Worm (Caenorhabditis elegans): Measurements from ENCODE around the gene cnc-6.

cnc-6 gene

DNA sequence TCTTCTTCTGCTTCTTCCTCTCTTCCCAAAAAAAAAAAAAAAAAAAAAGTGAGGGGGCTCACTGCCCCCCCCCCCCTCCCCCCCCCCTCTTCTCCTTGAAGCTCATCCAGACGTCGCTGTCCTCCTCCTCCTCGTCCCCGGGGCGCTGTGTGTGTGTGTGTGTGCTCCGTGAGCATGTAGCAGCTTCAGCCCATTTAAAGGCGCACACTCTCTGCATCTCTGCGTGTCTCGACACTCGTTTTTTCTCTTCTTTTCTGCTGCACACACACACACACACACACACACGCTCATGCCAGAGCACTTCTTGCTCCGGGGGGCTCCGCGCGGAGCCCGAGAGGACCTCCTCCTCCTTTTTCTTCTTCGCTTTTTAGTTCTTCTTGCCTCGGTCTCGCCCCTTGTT lies 22.5 kb downstream of the cnc-6 start (continued):
- TF ChIP-seq saeg-2 (GFP tag; IDR thresholded peaks at IDR 0.05) (no peak), zip-11 (GFP tag; IDR thresholded peaks at IDR 0.05) (no peak), F37D6.2 (tag; optimal IDR thresholded peaks at IDR 0.05) (peak; percentile 32), ctbp-1 (GFP tag; IDR thresholded peaks at IDR 0.05) (peak; percentile 66; the same call in 1 of the 2 replicates), T26A8.4 (GFP tag; IDR thresholded peaks at IDR 0.05) (no peak), egl-27 (tag; optimal IDR thresholded peaks at IDR 0.05) (no peak)

DNA sequence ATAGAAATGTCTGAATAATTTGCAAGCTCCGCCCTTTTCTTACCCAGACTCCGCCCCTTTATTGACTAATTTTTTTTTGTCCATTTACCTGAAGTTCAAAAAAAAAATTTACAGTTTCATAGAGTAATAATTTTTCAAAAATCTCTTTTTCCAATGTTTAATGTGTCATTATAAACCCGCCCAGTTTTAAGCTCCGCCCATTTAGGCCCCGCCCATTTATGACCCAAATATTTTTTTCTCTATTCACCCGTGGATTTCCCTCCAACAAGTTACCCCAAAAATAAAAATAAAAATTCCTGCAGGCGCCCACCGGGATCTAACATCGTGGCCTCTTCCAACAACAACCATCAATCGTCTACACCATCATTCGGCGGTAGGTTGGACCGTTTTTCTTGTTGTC lies 24.7 kb downstream of the cnc-6 start, which contains the start of gene rimb-1:
rimb-1 (plus strand) TSS at position 301 of the 400 bp plus-strand sequence.
- peak in 1 of 2 experiments; percentile 45 for TF ChIP-seq unc-62 (GFP tag; optimal IDR thresholded peaks at IDR 0.05 in 1 of 2)
- no peak for TF ChIP-seq unc-62 (tag; optimal IDR thresholded peaks at IDR 0.05)
- no peak for TF ChIP-seq mes-2 (tag; optimal IDR thresholded peaks at IDR 0.05; ENCODE audit: poor library complexity, severe bottlenecking)

DNA sequence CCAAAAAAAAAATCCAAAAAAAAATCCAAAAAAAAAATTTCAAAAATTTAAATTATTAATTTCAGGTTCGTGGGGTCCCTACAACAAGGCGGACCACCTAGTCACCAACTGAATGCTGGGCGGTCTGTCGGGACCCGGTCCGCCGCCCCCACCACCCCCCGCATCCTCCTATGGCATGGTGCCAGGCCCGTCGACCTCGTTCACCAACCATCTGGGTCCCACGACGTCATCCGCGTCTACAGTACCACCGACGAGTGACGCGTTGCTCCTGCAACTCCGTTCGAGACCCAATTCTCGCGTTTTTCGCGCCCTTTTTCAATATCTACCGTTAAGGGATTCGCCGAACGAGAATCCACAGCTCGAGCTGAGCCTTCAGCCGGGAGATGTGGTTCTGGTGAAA lies 25.6 kb downstream of the cnc-6 start:
- TF ChIP-seq php-3 (GFP tag; IDR thresholded peaks at IDR 0.05) (0 out of 2 replicates have a peak, but pooled peaks have one; percentile 46), egl-43 (GFP tag; IDR thresholded peaks at IDR 0.05) (0 out of 2 replicates have a peak, but pooled peaks have one; percentile 35), set-16 (GFP tag; IDR thresholded peaks at IDR 0.05) (peak; percentile 92), ceh-82 (tag; optimal IDR thresholded peaks at IDR 0.05) (no peak)

DNA sequence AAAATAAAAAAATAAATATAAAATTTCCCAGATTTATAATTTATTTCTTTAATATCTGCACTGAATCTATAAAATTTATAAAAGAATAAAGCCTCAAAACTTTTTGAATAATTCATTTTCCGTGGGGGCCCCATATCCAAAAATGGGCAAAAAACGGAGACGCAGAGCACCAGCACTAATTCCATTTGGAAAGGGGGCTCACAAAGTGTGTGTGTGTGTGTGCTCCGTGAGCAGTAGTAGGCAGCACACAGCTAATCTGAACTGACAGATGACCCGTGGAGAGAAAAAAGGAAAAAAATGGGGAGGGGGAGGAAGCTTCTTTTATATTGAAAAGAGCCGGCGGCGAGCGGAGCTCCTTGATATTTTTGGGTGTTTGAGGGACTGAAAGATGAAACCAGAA lies 28.6 kb downstream of the cnc-6 start:
- no peak for TF ChIP-seq lim-7 (GFP tag; IDR thresholded peaks at IDR 0.05)
- TF ChIP-seq ZK546.5 (tag; optimal IDR thresholded peaks at IDR 0.05): no peak
- peak; percentile 14 for TF ChIP-seq fkh-10 (GFP tag; optimal IDR thresholded peaks at IDR 0.05)
- no peak for TF ChIP-seq ceh-32 (tag; optimal IDR thresholded peaks at IDR 0.05; ENCODE audit: poor library complexity)
- no peak for TF ChIP-seq zfp-2 (tag; optimal IDR thresholded peaks at IDR 0.05)

DNA sequence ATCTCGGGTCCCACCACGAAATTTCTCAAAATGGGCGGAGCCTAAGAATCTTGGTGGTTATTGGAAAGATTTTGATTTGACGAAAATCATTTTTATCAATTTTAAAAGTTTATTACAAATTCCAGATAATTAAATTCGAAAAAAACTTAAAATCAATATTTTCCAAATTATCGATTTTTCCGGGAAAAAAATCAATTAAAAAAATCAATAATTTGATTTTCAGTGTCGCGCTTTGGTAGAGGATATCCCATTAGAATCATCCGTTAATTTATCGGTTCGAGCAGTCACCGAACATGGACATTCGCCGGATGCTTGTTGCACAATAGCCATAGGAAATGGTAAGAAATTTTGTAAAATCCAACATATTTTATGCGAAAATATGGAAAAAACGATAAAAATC lies 30.1 kb downstream of the cnc-6 start:
- peak; percentile 90 for TF ChIP-seq ceh-28 (tag; optimal IDR thresholded peaks at IDR 0.05)
- TF ChIP-seq set-16 (GFP tag; IDR thresholded peaks at IDR 0.05): no peak
- no peak for TF ChIP-seq mxl-3 (GFP tag; optimal IDR thresholded peaks at IDR 0.05)
- no peak for TF ChIP-seq lin-38 (GFP tag; IDR thresholded peaks at IDR 0.05)
- TF ChIP-seq nhr-77 (tag; optimal IDR thresholded peaks at IDR 0.05): no peak
- TF ChIP-seq ceh-62 (tag; optimal IDR thresholded peaks at IDR 0.05): no peak
- no peak for TF ChIP-seq Y5F2A.4 (GFP tag; optimal IDR thresholded peaks at IDR 0.05)
- TF ChIP-seq aha-1 (tag): peak; percentile 33
- no peak for TF ChIP-seq aly-2 (tag; optimal IDR thresholded peaks at IDR 0.05)
- no peak for TF ChIP-seq hlh-11 (tag; optimal IDR thresholded peaks at IDR 0.05)

DNA sequence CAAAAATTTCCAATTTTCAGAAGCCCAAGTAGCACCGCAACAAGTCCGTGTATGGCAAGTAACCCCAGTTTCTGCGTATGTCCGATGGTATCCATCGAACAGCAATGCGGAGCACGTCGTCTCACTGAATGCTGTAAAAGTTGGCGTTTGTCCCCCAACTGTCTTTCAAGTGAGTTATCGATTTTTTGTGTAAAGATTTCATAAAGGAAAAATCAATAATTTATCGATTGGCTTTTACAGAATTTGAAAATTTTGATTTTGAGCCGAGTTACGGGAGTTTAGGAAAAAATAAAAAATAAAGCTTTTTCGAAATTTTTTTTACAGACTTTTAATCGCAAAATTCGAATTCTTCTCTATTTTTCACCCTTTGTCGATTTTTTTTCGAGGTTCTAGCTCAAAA lies 30.8 kb downstream of the cnc-6 start:
- peak; percentile 78 for TF ChIP-seq ceh-28 (tag; optimal IDR thresholded peaks at IDR 0.05)
- TF ChIP-seq attf-4 (tag; optimal IDR thresholded peaks at IDR 0.05): no peak

DNA sequence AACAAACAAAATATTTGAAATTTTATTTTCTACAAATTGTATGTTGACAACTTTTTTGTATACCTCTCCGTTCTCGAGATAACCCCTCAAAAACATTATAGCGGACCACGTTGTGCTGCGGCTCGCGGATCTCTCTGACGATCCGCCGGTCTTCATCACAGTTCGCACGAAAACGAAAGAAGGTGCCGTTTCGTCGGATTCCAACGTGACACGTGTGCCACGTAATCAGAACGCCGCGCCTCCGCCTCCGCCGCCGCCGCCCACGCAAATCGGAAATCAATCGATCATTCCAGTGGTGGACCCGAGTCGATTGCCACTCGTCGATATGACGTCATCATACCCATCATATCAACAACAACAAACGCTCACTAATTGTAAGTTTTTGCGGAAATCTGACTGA lies 36.1 kb downstream of the cnc-6 start:
- TF ChIP-seq cey-2 (tag; optimal IDR thresholded peaks at IDR 0.05; ENCODE audit: borderline replicate concordance, insufficient read depth): no peak
- TF ChIP-seq set-16 (GFP tag; IDR thresholded peaks at IDR 0.05): peak; percentile 61

DNA sequence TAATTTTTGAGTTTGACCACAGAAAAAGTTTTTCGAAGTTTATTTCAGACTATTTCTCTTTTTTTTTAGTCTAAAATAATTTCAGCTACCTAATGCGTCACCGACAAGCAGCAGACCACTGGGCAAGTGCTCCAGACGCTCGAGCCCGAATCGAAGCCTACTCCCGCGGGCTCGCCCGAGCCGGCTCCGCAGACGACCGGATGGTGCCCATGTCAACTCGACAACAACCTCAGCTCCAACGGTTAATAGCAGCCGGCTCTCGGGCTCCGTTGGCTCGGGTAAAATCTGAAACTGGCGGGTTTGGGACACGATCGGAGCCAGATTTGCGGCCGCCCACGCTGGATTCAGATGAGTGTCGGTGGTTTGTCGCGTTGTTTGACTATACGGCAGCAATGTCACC lies 39.7 kb downstream of the cnc-6 start:
- no peak for TF ChIP-seq nhr-237 (tag; optimal IDR thresholded peaks at IDR 0.05)
- no peak for TF ChIP-seq gei-8 (GFP tag; optimal IDR thresholded peaks at IDR 0.05)
- TF ChIP-seq F26F4.8 (GFP tag; conservative IDR thresholded peaks at IDR 0.05): 0 out of 2 replicates have a peak, but pooled peaks have one; percentile 9
- 0 out of 2 replicates have a peak, but pooled peaks have one; percentile 16 for TF ChIP-seq egl-43 (GFP tag; IDR thresholded peaks at IDR 0.05)
- TF ChIP-seq set-16 (GFP tag; IDR thresholded peaks at IDR 0.05): peak; percentile 91

Measured in whole organism, L4 larva.